Worm (Caenorhabditis elegans) whole organism, late embryonic: ENCODE data around the gene T15B7.8.

ENCODE experiments used
- C38D4.7 ChIP-seq: fragments of 200-800 bp; sonication (Bioruptor generic); optimal IDR thresholded peaks from 2 replicates; lab custom pipeline; 2018; ENCODE audit warnings: mild to moderate bottlenecking, missing genetic modification characterization, moderate library complexity, missing compliant biosample characterization
- F13H6.1 ChIP-seq: sonication (generic microtip); optimal IDR thresholded peaks from 2 replicates; lab custom pipeline; 2016; ENCODE audit warnings: missing genetic modification characterization, missing compliant biosample characterization
- ama-1 ChIP-seq: fragments of 150-350 bp; optimal IDR thresholded peaks from 2 replicates; lab custom pipeline; 2014
- fkh-10 ChIP-seq: fragments of 150-350 bp; optimal IDR thresholded peaks from 2 replicates; lab custom pipeline; 2014; ENCODE audit warnings: missing biosample characterization, missing genetic modification reagents, missing genetic modification characterization
- nfya-1 ChIP-seq: sonication (generic microtip); optimal IDR thresholded peaks from 2 replicates; lab custom pipeline; 2017; ENCODE audit warnings: missing genetic modification characterization, mild to moderate bottlenecking, missing compliant biosample characterization, antibody characterized with exemption, moderate library complexity
- npax-4 ChIP-seq: sonication (generic microtip); optimal IDR thresholded peaks from 2 replicates; lab custom pipeline; 2016; ENCODE audit warnings: missing genetic modification characterization, missing compliant biosample characterization
- syd-9 ChIP-seq: sonication (generic microtip); optimal IDR thresholded peaks from 2 replicates; lab custom pipeline; 2016; ENCODE audit warnings: mild to moderate bottlenecking, missing genetic modification characterization, moderate library complexity, missing compliant biosample characterization

DNA sequence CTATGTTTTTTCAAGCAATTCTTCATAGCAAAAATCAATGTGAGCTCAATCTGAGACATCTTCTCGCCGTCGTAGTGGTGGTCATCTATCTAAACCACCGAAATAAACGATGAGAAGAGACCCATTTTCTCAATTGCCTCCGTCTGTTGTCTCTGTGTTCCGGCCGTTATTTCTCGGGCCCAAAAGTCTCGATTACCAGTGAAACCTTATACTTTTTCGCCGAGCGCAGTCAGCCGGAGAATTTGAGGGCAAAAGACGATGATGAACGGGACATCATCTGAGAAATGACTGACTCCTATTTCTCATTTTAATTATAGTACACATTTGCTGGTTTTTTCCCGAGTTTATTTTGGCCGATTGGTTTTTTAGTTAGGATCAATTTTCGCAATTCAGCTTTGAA is 54.2 kb downstream of the T15B7.8 start:
- TF ChIP-seq ama-1 (lab: Kevin White, UChicago) (no peak), npax-4 (tag; lab: Kevin White, UChicago) (no peak), fkh-10 (GFP tag; lab: Kevin White, UChicago) (no peak), nfya-1 (tag; lab: Kevin White, UChicago) (no peak), C38D4.7 (no peak), syd-9 (tag; lab: Kevin White, UChicago) (no peak), F13H6.1 (tag; lab: Kevin White, UChicago) (no peak)
